1 fruit fly cellular context compared by ENCODE assay signal in genomic region chr2L:7754539-7754938, dm6.
TF ChIP-seq lines count a peak whose summit lies in the region.

No protein-coding gene starts in this region.

TF ChIP-seq in whole organism, prepupa, 60 proteins besides CTCF, POLR2A, EP300 and RAD21 (continued from another document):
- TF ChIP-seq CG6808 (GFP tag; optimal IDR thresholded peaks at IDR 0.05; lab: Kevin White, UChicago) (no peak), Gug (GFP tag; IDR thresholded peaks at IDR 0.05; lab: Robert Waterston, UW) (no peak), CG7368 (GFP tag; optimal IDR thresholded peaks at IDR 0.05; lab: Kevin White, UChicago) (no peak), CG3919 (GFP tag; optimal IDR thresholded peaks at IDR 0.05; lab: Kevin White, UChicago) (peak; percentile 26), CG8319 (GFP tag; optimal IDR thresholded peaks at IDR 0.05; lab: Kevin White, UChicago) (no peak), fkh (GFP tag; optimal IDR thresholded peaks at IDR 0.05; lab: Kevin White, UChicago) (no peak), CG11902 (GFP tag; optimal IDR thresholded peaks at IDR 0.05; lab: Kevin White, UChicago) (no peak), cyc (GFP tag; optimal IDR thresholded peaks at IDR 0.05; lab: Kevin White, UChicago) (peak; percentile 4), CG8632 (GFP tag; optimal IDR thresholded peaks at IDR 0.05; lab: Kevin White, UChicago) (no peak), Eip75B (GFP tag; optimal IDR thresholded peaks at IDR 0.05; lab: Kevin White, UChicago) (no peak), pdm3 (GFP tag; optimal IDR thresholded peaks at IDR 0.05; lab: Kevin White, UChicago) (no peak), CG10669 (GFP tag; optimal IDR thresholded peaks at IDR 0.05; lab: Kevin White, UChicago) (no peak), CG8119 (GFP tag; IDR thresholded peaks at IDR 0.05; lab: Robert Waterston, UW) (0 out of 3 replicates have a peak, but pooled peaks have one; percentile 17), lz (GFP tag; optimal IDR thresholded peaks at IDR 0.05; lab: Kevin White, UChicago) (no peak), dsx (GFP tag; optimal IDR thresholded peaks at IDR 0.05; lab: Kevin White, UChicago; ENCODE audit: poor library complexity, severe bottlenecking) (peak; percentile 5), achi (GFP tag; optimal IDR thresholded peaks at IDR 0.05; lab: Kevin White, UChicago) (no peak), eg (GFP tag; IDR thresholded peaks at IDR 0.05; lab: Robert Waterston, UW) (0 out of 3 replicates have a peak, but pooled peaks have one; percentile 55), Hr39 (GFP tag; optimal IDR thresholded peaks at IDR 0.05; lab: Kevin White, UChicago) (no peak), CG11294 (GFP tag; IDR thresholded peaks at IDR 0.05; lab: Robert Waterston, UW) (0 out of 2 replicates have a peak, but pooled peaks have one; percentile 25), vri (GFP tag; optimal IDR thresholded peaks at IDR 0.05; lab: Kevin White, UChicago) (no peak), spab (GFP tag; optimal IDR thresholded peaks at IDR 0.05; lab: Kevin White, UChicago) (no peak), Smox (GFP tag; optimal IDR thresholded peaks at IDR 0.05; lab: Kevin White, UChicago) (no peak)
TF ChIP-seq in whole organism, prepupa: peak in this region for 19.
